Worm (Caenorhabditis elegans) whole organism, mixed stage, embryonic: Measurements from ENCODE around the gene F42A6.1.

Source experiments
- bed-3 ChIP-seq: fragments of 200-800 bp; sonication (Bioruptor generic); optimal IDR thresholded peaks from 3 replicates; lab custom pipeline; 2018; ENCODE audit warnings: mild to moderate bottlenecking, missing genetic modification characterization, moderate library complexity, missing compliant biosample characterization
- hlh-1 ChIP-seq: fragments of 150-350 bp; optimal IDR thresholded peaks from 2 replicates; lab custom pipeline; 2014; ENCODE audit warnings: missing biosample characterization, missing genetic modification reagents, missing genetic modification characterization
- unc-39 ChIP-seq: fragments of 150-350 bp; optimal IDR thresholded peaks from 2 replicates; lab custom pipeline; 2014; ENCODE audit warnings: missing biosample characterization, missing genetic modification characterization

DNA sequence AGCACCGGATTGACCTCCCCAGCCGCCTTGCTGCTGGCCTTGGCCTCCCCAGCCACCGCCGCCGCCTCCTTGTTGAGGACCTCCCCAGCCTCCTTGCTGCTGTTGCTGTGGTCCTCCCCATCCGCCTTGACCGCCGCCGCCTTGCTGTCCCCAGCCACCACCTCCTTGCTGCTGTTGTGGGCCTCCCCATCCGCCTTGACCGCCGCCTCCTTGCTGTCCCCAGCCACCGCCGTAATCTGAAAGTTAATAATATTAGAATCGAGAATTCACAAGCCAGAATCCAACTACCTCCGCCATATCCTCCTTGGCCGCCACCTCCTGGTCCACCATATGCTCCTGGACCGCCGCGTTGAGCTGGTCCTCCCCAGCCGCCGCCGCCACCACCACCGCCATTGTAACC lies 17.6 kb upstream of the F42A6.1 start:
- no peak for TF ChIP-seq hlh-1 (tag; lab: Kevin White, UChicago)
- TF ChIP-seq unc-39 (tag; lab: Kevin White, UChicago): no peak
- no peak for TF ChIP-seq bed-3 (GFP tag; lab: Kevin White, UChicago)
